Worm (Caenorhabditis elegans) whole organism, late embryonic: ENCODE results near the gene F48E8.3.

Experiments
- ahr-1 ChIP-seq: sonication (generic microtip); optimal IDR thresholded peaks from 2 replicates; lab custom pipeline; 2016; ENCODE audit warnings: missing genetic modification characterization, missing compliant biosample characterization
- ama-1 ChIP-seq: fragments of 150-350 bp; optimal IDR thresholded peaks from 2 replicates; lab custom pipeline; 2014
- elt-2 ChIP-seq: sonication (generic microtip); optimal IDR thresholded peaks from 2 replicates; lab custom pipeline; 2016; ENCODE audit warnings: missing genetic modification reagents, missing genetic modification characterization, missing compliant biosample characterization
- hlh-30 ChIP-seq: sonication (generic microtip); optimal IDR thresholded peaks from 2 replicates; lab custom pipeline; 2017; ENCODE audit warnings: antibody characterized with exemption, missing genetic modification characterization, missing compliant biosample characterization; ENCODE audit not compliant: insufficient read depth
- lin-11 ChIP-seq: fragments of 200-800 bp; sonication (Bioruptor generic); optimal IDR thresholded peaks from 2 replicates; lab custom pipeline; 2018; ENCODE audit warnings: mild to moderate bottlenecking, missing genetic modification characterization, missing compliant biosample characterization
- ref-2 ChIP-seq: sonication (generic microtip); optimal IDR thresholded peaks from 2 replicates; lab custom pipeline; 2016; ENCODE audit warnings: missing genetic modification characterization, missing compliant biosample characterization
- tbx-7 ChIP-seq: sonication (generic microtip); optimal IDR thresholded peaks from 2 replicates; lab custom pipeline; 2016; ENCODE audit warnings: missing genotype, missing genetic modification characterization, missing compliant biosample characterization
- zip-5 ChIP-seq: sonication (generic microtip); optimal IDR thresholded peaks from 2 replicates; lab custom pipeline; 2016; ENCODE audit warnings: missing genetic modification characterization, missing compliant biosample characterization

DNA sequence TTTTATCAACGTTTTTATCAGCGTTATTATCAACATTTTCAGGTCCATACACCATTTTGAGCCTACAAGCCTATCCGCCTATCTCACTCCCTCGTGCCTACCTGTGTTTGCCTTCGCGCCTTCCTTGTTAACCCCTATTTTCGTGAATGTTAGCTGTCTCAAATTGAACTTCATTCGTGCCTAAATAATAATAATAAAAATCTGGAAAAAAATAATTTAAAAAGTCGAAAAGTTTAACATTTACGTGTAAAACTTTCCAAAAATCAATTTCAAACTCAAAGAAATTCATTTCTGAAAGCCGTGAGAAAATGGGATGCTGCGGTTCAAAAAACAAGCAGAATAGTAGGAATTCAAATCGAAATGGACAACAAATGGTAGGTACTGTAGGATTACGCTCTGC is 16.8 kb downstream of the F48E8.3 start, which contains the start of gene R02F2.10:
- TF ChIP-seq tbx-7 (no peak), ref-2 (tag; lab: Kevin White, UChicago) (no peak), lin-11 (tag; lab: Kevin White, UChicago) (no peak), ahr-1 (tag; lab: Kevin White, UChicago) (no peak), zip-5 (no peak), elt-2 (no peak), hlh-30 (no peak), ama-1 (lab: Kevin White, UChicago) (no peak)
